Worm (Caenorhabditis elegans): Measurements from ENCODE around the gene F31F4.1.

DNA sequence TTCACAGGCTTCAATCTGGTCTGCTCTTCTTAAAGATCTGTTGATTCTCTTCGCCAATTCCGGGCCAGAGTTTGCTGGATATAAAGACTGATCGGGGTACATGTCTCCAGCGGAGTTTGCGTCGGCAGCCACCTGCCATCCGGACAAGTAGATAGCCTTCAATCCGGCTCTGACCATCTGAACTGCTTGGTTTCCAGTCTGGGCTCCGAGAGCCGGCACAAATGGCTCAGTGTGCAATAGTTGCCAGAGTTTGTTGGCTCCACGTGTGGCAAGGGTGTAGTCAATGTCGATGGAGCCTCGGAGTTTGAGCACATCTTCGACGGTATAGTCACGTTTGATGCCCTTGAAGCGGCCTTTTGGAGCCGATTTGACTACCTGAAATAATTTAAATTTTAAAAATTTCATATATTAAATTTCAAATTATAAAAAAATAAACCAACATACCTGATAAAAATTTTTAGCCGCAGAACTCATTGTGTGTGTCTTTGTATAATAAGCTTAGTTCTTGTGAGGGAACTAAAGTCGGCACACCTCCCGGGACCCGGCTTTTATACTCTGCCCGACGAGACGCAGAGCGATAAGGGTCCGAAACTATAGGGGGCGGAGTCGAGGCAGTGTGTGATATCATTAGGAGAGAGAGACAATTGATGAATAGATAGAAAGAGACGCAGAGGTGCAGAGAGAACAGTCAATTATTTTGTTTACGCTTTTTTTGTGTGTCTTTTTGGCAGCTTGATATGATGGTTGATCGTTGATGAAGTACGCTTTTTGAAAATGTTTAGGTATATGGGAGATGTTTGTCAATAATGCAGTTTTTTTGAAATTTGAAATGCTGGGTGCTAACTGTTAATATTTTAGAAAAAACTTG is 43.9 kb downstream of the F31F4.1 start, which contains the start of the genes icl-1 and srh-2:
- TF ChIP-seq him-1 (tag; optimal IDR thresholded peaks at IDR 0.05) = no peak
- TF ChIP-seq W03F9.2 (tag; optimal IDR thresholded peaks at IDR 0.05) = peak; percentile 3
- TF ChIP-seq dao-5 (tag; optimal IDR thresholded peaks at IDR 0.05) = no peak
